Fruit fly (Drosophila melanogaster): ENCODE results near the gene lectin-37Db.
A peak's percentile ranks its signal among the peaks of the same experiment; 100 is the strongest.

lectin-37Db gene

DNA sequence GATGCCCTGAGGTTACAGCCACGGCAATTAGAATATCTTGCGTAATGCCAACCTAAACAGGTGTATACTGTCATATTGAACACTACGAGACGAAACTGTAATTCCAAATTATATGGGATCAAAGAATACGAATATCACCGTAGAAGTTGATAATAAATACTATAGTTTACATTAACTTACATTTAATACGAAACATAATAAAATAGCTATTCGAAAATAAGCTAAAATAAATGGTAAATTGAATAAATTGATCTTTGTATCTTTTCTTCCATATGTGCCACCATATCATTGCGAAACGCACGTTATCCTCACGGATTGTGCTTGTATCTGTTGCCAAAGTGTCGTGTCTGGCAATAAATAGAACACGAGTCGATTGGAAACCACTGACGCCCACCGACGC, 3.0 kb upstream of the lectin-37Db start:
- TF ChIP-seq CG34367 (tag; optimal IDR thresholded peaks at IDR 0.05) (no peak), fd96Ca (GFP tag; IDR thresholded peaks at IDR 0.05) (no peak), Ets98B (GFP tag; IDR thresholded peaks at IDR 0.05) (no peak), CG8159 (tag; optimal IDR thresholded peaks at IDR 0.05) (no peak), EcR (GFP tag; optimal IDR thresholded peaks at IDR 0.05) (no peak), gl (tag; optimal IDR thresholded peaks at IDR 0.05) (no peak), Pif1A (GFP tag; optimal IDR thresholded peaks at IDR 0.05) (no peak), D1 (tag; optimal IDR thresholded peaks at IDR 0.05) (no peak)

dm6 chr2L:19416602-19417497, 2.0 kb upstream of the lectin-37Db start, which contains the start of gene Lectin-galC1:
Gene Lectin-galC1, plus strand, starts transcription at chr2L:19417447.
- TF ChIP-seq CG32121 (GFP tag; IDR thresholded peaks at IDR 0.05) (peak; percentile 83), CG4496 (GFP tag; IDR thresholded peaks at IDR 0.05) (peak; percentile 91), CG9948 (tag; optimal IDR thresholded peaks at IDR 0.05) (peak; percentile 12), CG34367 (tag; optimal IDR thresholded peaks at IDR 0.05) (no peak), gl (tag; optimal IDR thresholded peaks at IDR 0.05) (no peak), CG8159 (tag; optimal IDR thresholded peaks at IDR 0.05) (peak; percentile 2), Pif1A (GFP tag; optimal IDR thresholded peaks at IDR 0.05) (peak; percentile 54), Ets98B (GFP tag; IDR thresholded peaks at IDR 0.05) (peak; percentile 84), CG12605 (GFP tag; IDR thresholded peaks at IDR 0.05) (peak; percentile 27; the same call in 1 of the 2 replicates), fd96Ca (GFP tag; IDR thresholded peaks at IDR 0.05) (no peak), Pif1B (GFP tag; optimal IDR thresholded peaks at IDR 0.05) (peak; percentile 49), CG8301 (tag; optimal IDR thresholded peaks at IDR 0.05) (peak; percentile 71), CG10348 (GFP tag; IDR thresholded peaks at IDR 0.05) (peak; percentile 62), D1 (tag; optimal IDR thresholded peaks at IDR 0.05) (no peak), CG14655 (GFP tag; optimal IDR thresholded peaks at IDR 0.05) (peak; percentile 66), CG13204 (GFP tag; optimal IDR thresholded peaks at IDR 0.05) (no peak), EcR (GFP tag; optimal IDR thresholded peaks at IDR 0.05) (no peak), CG17806 (tag; optimal IDR thresholded peaks at IDR 0.05) (peak; percentile 4), CG15710 (tag; optimal IDR thresholded peaks at IDR 0.05) (no peak), rn (GFP tag; IDR thresholded peaks at IDR 0.05) (peak; percentile 48; the same call in 1 of the 2 replicates), Snoo (tag; optimal IDR thresholded peaks at IDR 0.05) (no peak)

DNA sequence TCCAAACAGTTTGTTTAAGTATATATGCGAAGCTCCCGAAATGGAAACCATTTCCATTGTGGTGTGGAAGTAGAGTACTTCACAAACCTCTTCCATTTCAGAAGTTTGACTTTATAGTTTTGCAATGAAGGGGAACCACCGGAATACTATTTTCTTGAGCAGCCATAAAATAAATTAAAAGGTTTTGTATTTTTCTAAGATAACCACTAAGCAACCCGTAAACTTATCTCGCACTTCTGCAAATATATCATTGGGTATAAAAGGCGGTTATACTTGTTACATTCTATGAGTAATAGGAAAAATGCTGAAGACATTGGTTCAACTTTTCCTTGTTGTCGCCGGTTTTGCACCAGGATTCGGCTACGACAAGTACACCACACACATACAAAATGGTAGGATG, 858 bp upstream of the lectin-37Db start, which contains the start of gene lectin-37Da:
Gene lectin-37Da, plus strand, starts transcription at position 301 of the 400 bp plus-strand sequence.
- no peak for TF ChIP-seq CG4496 (GFP tag; IDR thresholded peaks at IDR 0.05)
- no peak for TF ChIP-seq Ets98B (GFP tag; IDR thresholded peaks at IDR 0.05)
- TF ChIP-seq Pif1A (GFP tag; optimal IDR thresholded peaks at IDR 0.05), result no peak
- no peak for TF ChIP-seq CG34367 (tag; optimal IDR thresholded peaks at IDR 0.05)
- no peak for TF ChIP-seq CG9948 (tag; optimal IDR thresholded peaks at IDR 0.05)
- no peak for TF ChIP-seq EcR (GFP tag; optimal IDR thresholded peaks at IDR 0.05)
- no peak for TF ChIP-seq Snoo (tag; optimal IDR thresholded peaks at IDR 0.05)
- no peak for TF ChIP-seq CG12605 (GFP tag; IDR thresholded peaks at IDR 0.05)
- no peak for TF ChIP-seq CG10348 (GFP tag; IDR thresholded peaks at IDR 0.05)
- TF ChIP-seq CG8159 (tag; optimal IDR thresholded peaks at IDR 0.05), result no peak
- no peak for TF ChIP-seq CG32121 (GFP tag; IDR thresholded peaks at IDR 0.05)
- TF ChIP-seq gl (tag; optimal IDR thresholded peaks at IDR 0.05), result no peak
- TF ChIP-seq CG13204 (GFP tag; optimal IDR thresholded peaks at IDR 0.05), result no peak
- no peak for TF ChIP-seq CG14655 (GFP tag; optimal IDR thresholded peaks at IDR 0.05)
- no peak for TF ChIP-seq rn (GFP tag; IDR thresholded peaks at IDR 0.05)

dm6 chr2L:19421573-19421972, 2.7 kb downstream of the lectin-37Db start:
- TF ChIP-seq CG12605 (GFP tag; IDR thresholded peaks at IDR 0.05) (no peak), CG17806 (tag; optimal IDR thresholded peaks at IDR 0.05) (no peak), rn (GFP tag; IDR thresholded peaks at IDR 0.05) (no peak), EcR (GFP tag; optimal IDR thresholded peaks at IDR 0.05) (no peak), gl (tag; optimal IDR thresholded peaks at IDR 0.05) (no peak), CG4496 (GFP tag; IDR thresholded peaks at IDR 0.05) (no peak), Snoo (tag; optimal IDR thresholded peaks at IDR 0.05) (no peak), fd96Ca (GFP tag; IDR thresholded peaks at IDR 0.05) (no peak), CG34367 (tag; optimal IDR thresholded peaks at IDR 0.05) (no peak), D1 (tag; optimal IDR thresholded peaks at IDR 0.05) (no peak), CG32121 (GFP tag; IDR thresholded peaks at IDR 0.05) (no peak), Pif1B (GFP tag; optimal IDR thresholded peaks at IDR 0.05) (no peak), CG13204 (GFP tag; optimal IDR thresholded peaks at IDR 0.05) (no peak), CG9948 (tag; optimal IDR thresholded peaks at IDR 0.05) (no peak), Ets98B (GFP tag; IDR thresholded peaks at IDR 0.05) (no peak)

DNA sequence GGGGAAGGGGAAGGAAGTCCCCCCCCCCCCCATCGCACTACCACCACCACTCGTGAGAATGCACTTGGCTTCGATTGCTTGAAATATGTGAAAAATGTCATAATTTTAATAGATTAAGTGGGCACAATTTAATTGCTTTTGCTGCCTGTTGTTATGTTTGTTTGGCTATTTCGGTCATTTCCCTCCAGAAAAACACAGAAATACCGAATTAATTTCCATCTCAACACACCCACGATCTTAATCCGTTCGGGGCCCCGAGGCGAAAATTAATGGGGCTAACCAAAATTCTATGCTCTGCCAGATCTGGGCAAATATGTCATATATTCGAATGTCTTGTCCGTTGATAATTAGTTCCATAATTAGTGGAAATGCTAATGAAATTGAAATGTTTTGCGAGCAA, 3.8 kb downstream of the lectin-37Db start:
- TF ChIP-seq Pif1A (GFP tag; optimal IDR thresholded peaks at IDR 0.05) (no peak), Ets98B (GFP tag; IDR thresholded peaks at IDR 0.05) (no peak), rn (GFP tag; IDR thresholded peaks at IDR 0.05) (no peak), CG34367 (tag; optimal IDR thresholded peaks at IDR 0.05) (no peak), CG10348 (GFP tag; IDR thresholded peaks at IDR 0.05) (no peak), Snoo (tag; optimal IDR thresholded peaks at IDR 0.05) (no peak), CG9948 (tag; optimal IDR thresholded peaks at IDR 0.05) (no peak), CG13204 (GFP tag; optimal IDR thresholded peaks at IDR 0.05) (no peak), fd96Ca (GFP tag; IDR thresholded peaks at IDR 0.05) (no peak), CG32121 (GFP tag; IDR thresholded peaks at IDR 0.05) (no peak), CG17806 (tag; optimal IDR thresholded peaks at IDR 0.05) (no peak), CG8159 (tag; optimal IDR thresholded peaks at IDR 0.05) (no peak)
